Fruit fly (Drosophila melanogaster): ENCODE data around the gene CG11403.

CG11403 gene

DNA sequence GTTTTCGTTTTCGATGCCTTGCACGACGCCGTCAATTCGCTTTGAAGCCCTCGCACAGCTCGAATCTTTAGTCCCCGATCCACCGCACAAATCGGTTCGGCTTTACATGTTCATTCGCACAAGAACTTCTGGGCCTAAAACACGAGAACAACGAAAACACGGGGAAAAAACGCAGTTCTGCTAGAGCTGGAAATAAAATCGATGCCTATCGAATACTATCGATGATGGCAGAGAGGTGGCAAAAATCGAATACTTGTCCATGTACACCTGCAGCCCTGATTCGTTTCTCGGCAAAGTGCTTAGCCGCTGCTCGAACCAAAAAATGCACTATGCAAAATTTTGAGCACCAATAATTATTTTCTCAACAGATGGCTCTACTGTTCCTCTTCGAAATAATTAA lies 3.2 kb downstream of the CG11403 start, which contains the start of gene CG3638 (continued):
- TF ChIP-seq CG30403 (GFP tag; optimal IDR thresholded peaks at IDR 0.05): peak; percentile 17
- TF ChIP-seq inv (GFP tag; IDR thresholded peaks at IDR 0.05; ENCODE audit: partially characterized antibody): peak; percentile 61; the same call in 1 of the 2 replicates
- TF ChIP-seq stwl (tag; optimal IDR thresholded peaks at IDR 0.05): peak; percentile 80
- no peak for TF ChIP-seq Hmx (GFP tag; optimal IDR thresholded peaks at IDR 0.05)
- TF ChIP-seq psq (GFP tag; optimal IDR thresholded peaks at IDR 0.05): peak; percentile 40
- no peak for TF ChIP-seq Awh (GFP tag; IDR thresholded peaks at IDR 0.05)
- peak; percentile 8 for TF ChIP-seq CG2678 (tag; optimal IDR thresholded peaks at IDR 0.05)
- TF ChIP-seq tup (GFP tag; optimal IDR thresholded peaks at IDR 0.05): no peak
- no peak for TF ChIP-seq CG12219 (GFP tag; optimal IDR thresholded peaks at IDR 0.05)
- no peak for TF ChIP-seq Nf-YA (GFP tag; IDR thresholded peaks at IDR 0.05)
- peak; percentile 45 for TF ChIP-seq tna (GFP tag; IDR thresholded peaks at IDR 0.05; ENCODE audit: partially characterized antibody)
- TF ChIP-seq gcm2 (GFP tag; optimal IDR thresholded peaks at IDR 0.05): no peak
- no peak for TF ChIP-seq Stat92E (GFP tag; optimal IDR thresholded peaks at IDR 0.05)
- peak; percentile 19 for TF ChIP-seq CG12391 (tag; optimal IDR thresholded peaks at IDR 0.05)
- peak; percentile 43 for TF ChIP-seq Abd-B (GFP tag; optimal IDR thresholded peaks at IDR 0.05)
- TF ChIP-seq sc (optimal IDR thresholded peaks at IDR 0.05): no peak
- TF ChIP-seq sc (GFP tag; optimal IDR thresholded peaks at IDR 0.05): no peak
- TF ChIP-seq Hr78 (GFP tag; optimal IDR thresholded peaks at IDR 0.05): no peak
- TF ChIP-seq sd (tag; optimal IDR thresholded peaks at IDR 0.05): peak; percentile 52
- TF ChIP-seq CHES-1-like (GFP tag; optimal IDR thresholded peaks at IDR 0.05): peak; percentile 10
- TF ChIP-seq ato (GFP tag; IDR thresholded peaks at IDR 0.05; ENCODE audit: partially characterized antibody): peak; percentile 62
- peak; percentile 7 for TF ChIP-seq ftz-f1 (GFP tag; optimal IDR thresholded peaks at IDR 0.05)
- TF ChIP-seq mam (GFP tag; optimal IDR thresholded peaks at IDR 0.05): peak; percentile 25
- no peak for TF ChIP-seq gem (tag; optimal IDR thresholded peaks at IDR 0.05)
- TF ChIP-seq CG17385 (GFP tag; optimal IDR thresholded peaks at IDR 0.05): no peak
- TF ChIP-seq CG17612 (GFP tag; IDR thresholded peaks at IDR 0.05): no peak
- peak; percentile 96 for TF ChIP-seq pzg (GFP tag; optimal IDR thresholded peaks at IDR 0.05)
- TF ChIP-seq CG13287 (GFP tag; IDR thresholded peaks at IDR 0.05; ENCODE audit: partially characterized antibody): peak; percentile 88
- TF ChIP-seq dati (GFP tag; IDR thresholded peaks at IDR 0.05): no peak
- no peak for TF ChIP-seq bigmax (GFP tag; optimal IDR thresholded peaks at IDR 0.05)
- TF ChIP-seq CkIIα-i1 (GFP tag; IDR thresholded peaks at IDR 0.05): no peak
- peak; percentile 16 for TF ChIP-seq NfI (GFP tag; optimal IDR thresholded peaks at IDR 0.05)
- peak; percentile 46 for TF ChIP-seq CG7987 (GFP tag; optimal IDR thresholded peaks at IDR 0.05)
- peak; percentile 89 for TF ChIP-seq Lhr (GFP tag; optimal IDR thresholded peaks at IDR 0.05)
- peak; percentile 54; the same call in 1 of the 3 replicates for TF ChIP-seq Doc3 (GFP tag; IDR thresholded peaks at IDR 0.05; ENCODE audit: partially characterized antibody)
- peak; percentile 71 for TF ChIP-seq HLH4C (GFP tag; IDR thresholded peaks at IDR 0.05; ENCODE audit: partially characterized antibody)
- TF ChIP-seq grau (tag; optimal IDR thresholded peaks at IDR 0.05): peak; percentile 27
- TF ChIP-seq hbn (GFP tag; IDR thresholded peaks at IDR 0.05; ENCODE audit: partially characterized antibody): peak; percentile 76
- TF ChIP-seq Dbx (GFP tag; IDR thresholded peaks at IDR 0.05): peak; percentile 75; the same call in 2 of the 3 replicates
- peak; percentile 97 for TF ChIP-seq zf30C (GFP tag; optimal IDR thresholded peaks at IDR 0.05)
- TF ChIP-seq jigr1 (GFP tag; IDR thresholded peaks at IDR 0.05): no peak
- TF ChIP-seq emc (GFP tag; optimal IDR thresholded peaks at IDR 0.05): no peak
- peak; percentile 52 for TF ChIP-seq nerfin-1 (tag; optimal IDR thresholded peaks at IDR 0.05)
- TF ChIP-seq Aef1 (GFP tag; IDR thresholded peaks at IDR 0.05): no peak
- TF ChIP-seq prd (optimal IDR thresholded peaks at IDR 0.05): no peak
- TF ChIP-seq prd (GFP tag; IDR thresholded peaks at IDR 0.05): peak; percentile 34; the same call in 1 of the 3 replicates
- TF ChIP-seq CG17912 (GFP tag; optimal IDR thresholded peaks at IDR 0.05): no peak
- TF ChIP-seq Mad (GFP tag; optimal IDR thresholded peaks at IDR 0.05): peak; percentile 8
- TF ChIP-seq Chrac-16 (GFP tag; optimal IDR thresholded peaks at IDR 0.05): peak; percentile 19
- no peak for TF ChIP-seq corto (GFP tag; optimal IDR thresholded peaks at IDR 0.05)
